Worm (Caenorhabditis elegans): ENCODE measurements around the gene phf-5.

Gene phf-5

DNA sequence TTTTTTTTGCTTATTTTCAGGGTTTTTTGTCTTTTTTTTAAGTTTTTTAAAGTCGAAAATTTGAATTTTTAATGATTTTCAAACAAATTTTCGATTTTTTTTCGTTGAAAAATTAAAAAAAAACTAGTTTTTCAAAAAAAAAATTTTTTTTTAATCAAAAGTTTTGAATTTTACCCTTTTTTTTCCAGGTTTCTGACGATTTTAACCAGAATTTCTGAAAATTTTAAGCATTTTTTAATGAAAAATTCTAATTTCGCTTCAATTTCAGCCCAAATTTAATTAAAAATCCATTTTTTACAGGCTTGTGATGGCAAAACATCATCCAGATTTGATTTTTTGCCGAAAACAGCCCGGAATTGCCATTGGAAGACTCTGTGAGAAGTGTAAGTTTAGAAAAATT, at the start of gene phf-5:
TSS of gene phf-5 (plus strand) at position 301 of the 400 bp plus-strand sequence.
- TF ChIP-seq aly-2 (tag; optimal IDR thresholded peaks at IDR 0.05): no peak
- no peak for TF ChIP-seq ceh-82 (tag; optimal IDR thresholded peaks at IDR 0.05)
- no peak for TF ChIP-seq rbr-2 (tag; optimal IDR thresholded peaks at IDR 0.05)
- no peak for TF ChIP-seq daf-16 (GFP tag; optimal IDR thresholded peaks at IDR 0.05)
- TF ChIP-seq daf-16 (tag; optimal IDR thresholded peaks at IDR 0.05): no peak
- TF ChIP-seq lin-29 (GFP tag; IDR thresholded peaks at IDR 0.05): no peak
- no peak for TF ChIP-seq nhr-10 (tag; optimal IDR thresholded peaks at IDR 0.05)
- TF ChIP-seq egl-43 (GFP tag; IDR thresholded peaks at IDR 0.05): no peak
- TF ChIP-seq hmg-1.1 (GFP tag; IDR thresholded peaks at IDR 0.05): no peak
- TF ChIP-seq aha-1 (tag): no peak
- TF ChIP-seq attf-4 (tag; optimal IDR thresholded peaks at IDR 0.05): no peak

DNA sequence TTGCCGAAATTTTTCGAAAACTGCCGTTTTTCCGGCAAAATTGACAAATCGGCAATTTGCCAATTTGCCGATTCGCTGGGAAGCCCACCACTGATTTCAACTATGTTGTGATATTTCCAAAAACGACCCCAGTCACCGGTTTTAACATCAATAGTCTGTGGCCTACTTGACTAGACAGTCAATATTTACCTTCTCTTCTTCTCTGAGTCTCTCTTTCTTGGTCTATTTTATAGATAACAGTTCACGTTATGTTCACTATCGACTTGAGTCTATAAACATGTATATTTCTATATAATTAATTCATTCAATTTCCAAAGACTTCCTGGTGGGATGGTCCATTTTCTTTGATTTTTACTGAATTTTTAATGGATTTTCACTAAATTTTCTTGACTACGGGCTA, 48.6 kb upstream of the phf-5 start:
- TF ChIP-seq php-3 (GFP tag; IDR thresholded peaks at IDR 0.05): no peak
- TF ChIP-seq dmd-6 (GFP tag; IDR thresholded peaks at IDR 0.05): peak; percentile 29
- no peak for TF ChIP-seq aly-2 (tag; optimal IDR thresholded peaks at IDR 0.05)
- TF ChIP-seq ceh-28 (tag; optimal IDR thresholded peaks at IDR 0.05): no peak
- TF ChIP-seq unc-130 (GFP tag; optimal IDR thresholded peaks at IDR 0.05): no peak
- no peak for TF ChIP-seq saeg-2 (GFP tag; IDR thresholded peaks at IDR 0.05)
- peak; percentile 35 for TF ChIP-seq pqm-1 (tag; optimal IDR thresholded peaks at IDR 0.05)
- TF ChIP-seq duxl-1 (tag; optimal IDR thresholded peaks at IDR 0.05; ENCODE audit: poor library complexity): peak; percentile 41
- peak; percentile 30 for TF ChIP-seq hlh-11 (tag; optimal IDR thresholded peaks at IDR 0.05)
- TF ChIP-seq mxl-3 (GFP tag; optimal IDR thresholded peaks at IDR 0.05): no peak
- peak; percentile 71 for TF ChIP-seq nhr-28 (tag; optimal IDR thresholded peaks at IDR 0.05)
- TF ChIP-seq dve-1 (tag; optimal IDR thresholded peaks at IDR 0.05; ENCODE audit: insufficient read depth): peak; percentile 44
- no peak for TF ChIP-seq daf-16 (GFP tag; optimal IDR thresholded peaks at IDR 0.05)
- TF ChIP-seq daf-16 (tag; optimal IDR thresholded peaks at IDR 0.05): peak; percentile 94
- TF ChIP-seq pha-4 (GFP tag; IDR thresholded peaks at IDR 0.05): no peak
- TF ChIP-seq pha-4 (tag; optimal IDR thresholded peaks at IDR 0.05): peak; percentile 79
- TF ChIP-seq hlh-30 (tag; optimal IDR thresholded peaks at IDR 0.05; ENCODE audit: insufficient read depth): peak; percentile 4
- no peak for TF ChIP-seq daf-12 (tag; optimal IDR thresholded peaks at IDR 0.05)
- no peak for TF ChIP-seq zip-2 (tag; optimal IDR thresholded peaks at IDR 0.05)
- no peak for TF ChIP-seq ceh-44 (GFP tag; IDR thresholded peaks at IDR 0.05)

DNA sequence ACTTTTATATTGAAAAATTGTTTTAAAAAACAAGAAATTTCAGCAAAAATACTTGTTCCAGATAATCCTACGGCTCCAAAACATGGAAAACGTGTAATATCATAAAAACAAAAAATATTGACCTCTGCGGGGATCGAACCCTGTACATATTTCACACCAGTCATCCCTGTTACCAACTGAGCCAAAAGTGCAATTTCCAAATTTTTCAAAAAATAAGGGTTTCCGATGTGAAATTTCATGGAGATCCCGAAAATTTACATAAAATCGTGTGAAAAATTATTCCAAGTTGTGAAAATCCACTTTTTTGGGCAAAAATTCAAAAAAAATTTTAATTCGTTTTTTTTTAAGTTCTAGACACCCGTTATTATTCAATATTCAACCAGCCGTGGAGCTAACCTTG, 39.2 kb upstream of the phf-5 start:
- TF ChIP-seq aha-1 (tag) (no peak), lin-38 (GFP tag; IDR thresholded peaks at IDR 0.05) (peak; percentile 47), nhr-41 (GFP tag; IDR thresholded peaks at IDR 0.05) (no peak), cey-2 (tag; optimal IDR thresholded peaks at IDR 0.05; ENCODE audit: borderline replicate concordance, insufficient read depth) (no peak)

DNA sequence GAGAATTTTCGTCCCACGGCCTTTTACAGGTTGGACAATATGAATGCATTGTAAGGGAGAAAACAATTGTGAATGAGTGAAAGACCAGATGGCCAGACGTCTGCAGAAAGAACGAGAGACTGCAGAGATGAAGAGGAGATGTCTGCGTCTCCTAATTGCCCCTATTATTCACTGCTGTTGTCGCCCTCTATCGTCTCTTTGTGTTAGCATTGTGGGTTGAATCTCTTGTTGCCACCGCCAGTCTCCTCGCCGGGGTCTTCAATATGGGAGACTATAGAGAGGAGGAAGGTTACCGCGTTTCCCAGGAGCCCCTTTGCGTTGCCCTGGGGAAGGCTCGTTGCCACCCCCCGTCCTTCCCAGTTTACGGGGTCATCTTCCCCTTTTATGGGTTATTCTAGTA, 38.5 kb upstream of the phf-5 start, which contains the start of gene Y54F10BM.9:
TSS of gene Y54F10BM.9 (minus strand) at position 61 of the 400 bp plus-strand sequence.
- no peak for TF ChIP-seq fos-1 (tag; optimal IDR thresholded peaks at IDR 0.05)
- peak; percentile 55 for TF ChIP-seq duxl-1 (tag; optimal IDR thresholded peaks at IDR 0.05; ENCODE audit: poor library complexity)
- peak in 1 of 2 experiments; percentile 52 for TF ChIP-seq unc-62 (GFP tag; optimal IDR thresholded peaks at IDR 0.05 in 1 of 2)
- no peak for TF ChIP-seq unc-62 (tag; optimal IDR thresholded peaks at IDR 0.05)
- no peak for TF ChIP-seq saeg-2 (GFP tag; IDR thresholded peaks at IDR 0.05)
- TF ChIP-seq rbr-2 (tag; optimal IDR thresholded peaks at IDR 0.05): peak; percentile 4
- 0 out of 2 replicates have a peak, but pooled peaks have one; percentile 25 for TF ChIP-seq set-16 (GFP tag; IDR thresholded peaks at IDR 0.05)
- TF ChIP-seq lin-38 (GFP tag; IDR thresholded peaks at IDR 0.05): peak; percentile 21; the same call in 1 of the 2 replicates
- TF ChIP-seq nhr-25 (tag; optimal IDR thresholded peaks at IDR 0.05; ENCODE audit: borderline replicate concordance, insufficient read depth): no peak
- TF ChIP-seq jun-1 (tag; optimal IDR thresholded peaks at IDR 0.05): no peak
- TF ChIP-seq dpl-1 (GFP tag; optimal IDR thresholded peaks at IDR 0.05): peak; percentile 29
- TF ChIP-seq pha-4 (GFP tag; IDR thresholded peaks at IDR 0.05): no peak
- TF ChIP-seq pha-4 (tag; optimal IDR thresholded peaks at IDR 0.05): no peak
- peak; percentile 14; the same call in 1 of the 2 replicates for TF ChIP-seq hmg-1.1 (GFP tag; IDR thresholded peaks at IDR 0.05)
- peak; percentile 54 for TF ChIP-seq hlh-11 (tag; optimal IDR thresholded peaks at IDR 0.05)
- TF ChIP-seq lsy-2 (tag; optimal IDR thresholded peaks at IDR 0.05): peak in 1 of 2 experiments; percentile 25
- TF ChIP-seq mes-2 (tag; optimal IDR thresholded peaks at IDR 0.05; ENCODE audit: poor library complexity, severe bottlenecking): peak; percentile 34
- TF ChIP-seq F26F4.8 (GFP tag; conservative IDR thresholded peaks at IDR 0.05): no peak
- peak; percentile 20 for TF ChIP-seq mxl-3 (GFP tag; optimal IDR thresholded peaks at IDR 0.05)
- TF ChIP-seq dmd-6 (GFP tag; IDR thresholded peaks at IDR 0.05): 0 out of 2 replicates have a peak, but pooled peaks have one; percentile 11
- TF ChIP-seq mep-1 (tag; optimal IDR thresholded peaks at IDR 0.05): peak; percentile 35

Data from whole organism, L4 larva.